Worm (Caenorhabditis elegans) whole organism, L2 larva: ENCODE results near the gene msp-38.

Source experiments
- C34F6.9 ChIP-seq: fragments of 150-350 bp; optimal IDR thresholded peaks from 2 replicates; lab custom pipeline; 2014; ENCODE audit warnings: missing biosample characterization, missing genetic modification characterization
- F13H6.1 ChIP-seq: sonication (generic microtip); optimal IDR thresholded peaks from 2 replicates; lab custom pipeline; 2016; ENCODE audit warnings: missing genetic modification characterization, missing compliant biosample characterization
- R02D3.7 ChIP-seq: fragments of 150-350 bp; optimal IDR thresholded peaks from 2 replicates; lab custom pipeline; 2014; ENCODE audit warnings: missing biosample characterization, missing genetic modification characterization
- Y55F3AM.14 ChIP-seq: fragments of 200-800 bp; sonication (Bioruptor generic); optimal IDR thresholded peaks from 2 replicates; lab custom pipeline; 2018; ENCODE audit warnings: mild to moderate bottlenecking, missing genetic modification characterization, missing compliant biosample characterization
- ZK546.5 ChIP-seq: sonication (generic microtip); optimal IDR thresholded peaks from 2 replicates; lab custom pipeline; 2017; ENCODE audit warnings: missing biosample characterization, missing genetic modification characterization
- aly-2 ChIP-seq: fragments of 150-350 bp; optimal IDR thresholded peaks from 2 replicates; lab custom pipeline; 2014; ENCODE audit warnings: missing biosample characterization, missing genetic modification characterization
- ama-1 ChIP-seq: fragments of 150-350 bp; optimal IDR thresholded peaks from 2 replicates; lab custom pipeline; 2018; ENCODE audit warnings: inconsistent platforms
- ceh-16 ChIP-seq: fragments of 150-350 bp; optimal IDR thresholded peaks from 2 replicates; lab custom pipeline; 2014; ENCODE audit warnings: missing biosample characterization, missing genetic modification characterization
- ceh-82 ChIP-seq: fragments of 150-350 bp; optimal IDR thresholded peaks from 2 replicates; lab custom pipeline; 2014; ENCODE audit warnings: missing biosample characterization, missing genetic modification characterization
- crh-2 ChIP-seq: sonication (generic microtip); optimal IDR thresholded peaks from 2 replicates; lab custom pipeline; 2017; ENCODE audit warnings: missing biosample characterization, missing genetic modification characterization
- dmd-4 ChIP-seq: sonication (generic microtip); optimal IDR thresholded peaks from 2 replicates; lab custom pipeline; 2017; ENCODE audit warnings: missing biosample characterization, missing genetic modification characterization
- fos-1 ChIP-seq: fragments of 150-350 bp; optimal IDR thresholded peaks from 2 replicates; lab custom pipeline; 2014; ENCODE audit warnings: missing biosample characterization, missing genetic modification characterization
- gmeb-1 ChIP-seq: fragments of 150-350 bp; optimal IDR thresholded peaks from 2 replicates; lab custom pipeline; 2014; ENCODE audit warnings: missing biosample characterization, missing genetic modification characterization
- lin-11 ChIP-seq: fragments of 150-350 bp; sonication (generic microtip); optimal IDR thresholded peaks from 2 replicates; lab custom pipeline; 2014; ENCODE audit warnings: missing biosample characterization, missing genetic modification characterization, inconsistent platforms, mixed read lengths
- lin-13 ChIP-seq: fragments of 150-350 bp; optimal IDR thresholded peaks from 2 replicates; lab custom pipeline; 2014; ENCODE audit warnings: missing biosample characterization, missing genetic modification reagents, missing genetic modification characterization
- mab-5 ChIP-seq: fragments of 150-350 bp; optimal IDR thresholded peaks from 2 replicates; lab custom pipeline; 2014; ENCODE audit warnings: missing biosample characterization, missing genetic modification characterization
- mdl-1 ChIP-seq, 2 experiments: fragments of 150-350 bp in 1 of 2; sonication (generic microtip) in 1 of 2; optimal IDR thresholded peaks; 2 replicates each; lab custom pipeline; 2017; ENCODE audit warnings: missing biosample characterization in 2 of 2, missing genetic modification characterization in 2 of 2
- nhr-10 ChIP-seq: sonication (generic microtip); optimal IDR thresholded peaks from 2 replicates; lab custom pipeline; 2017; ENCODE audit warnings: missing biosample characterization, missing genetic modification characterization
- nhr-12 ChIP-seq: fragments of 150-350 bp; optimal IDR thresholded peaks from 2 replicates; lab custom pipeline; 2014; ENCODE audit warnings: missing biosample characterization, missing genetic modification characterization
- nhr-21 ChIP-seq: fragments of 150-350 bp; optimal IDR thresholded peaks from 2 replicates; lab custom pipeline; 2014; ENCODE audit warnings: missing biosample characterization, missing genetic modification characterization
- nhr-23 ChIP-seq: fragments of 150-350 bp; optimal IDR thresholded peaks from 2 replicates; lab custom pipeline; 2014; ENCODE audit warnings: missing biosample characterization, missing genetic modification reagents, missing genetic modification characterization
- nhr-237 ChIP-seq: fragments of 150-350 bp; optimal IDR thresholded peaks from 2 replicates; lab custom pipeline; 2014; ENCODE audit warnings: missing biosample characterization, missing genetic modification characterization
- nhr-6 ChIP-seq: fragments of 150-350 bp; optimal IDR thresholded peaks from 2 replicates; lab custom pipeline; 2014; ENCODE audit warnings: missing biosample characterization, missing genetic modification characterization
- sem-4 ChIP-seq: fragments of 150-350 bp; optimal IDR thresholded peaks from 2 replicates; lab custom pipeline; 2014; ENCODE audit warnings: missing biosample characterization, missing genetic modification reagents, missing genetic modification characterization
- skn-1 ChIP-seq: sonication (generic microtip); optimal IDR thresholded peaks from 2 replicates; lab custom pipeline; 2017; ENCODE audit warnings: missing biosample characterization, missing genetic modification characterization
- sma-9 ChIP-seq, 2 experiments: fragments of 150-350 bp in 1 of 2; sonication (generic microtip) in 1 of 2; optimal IDR thresholded peaks; 2 replicates each; lab custom pipeline; 2014 to 2016; ENCODE audit warnings: missing genetic modification characterization in 2 of 2, mild to moderate bottlenecking in 1 of 2, missing biosample characterization in 1 of 2, missing compliant biosample characterization in 1 of 2, missing genetic modification reagents in 1 of 2, moderate library complexity in 1 of 2
- snpc-4 ChIP-seq: fragments of 150-350 bp; optimal IDR thresholded peaks from 2 replicates; lab custom pipeline; 2014; ENCODE audit warnings: missing biosample characterization, missing genetic modification characterization
- unc-55 ChIP-seq: fragments of 150-350 bp; sonication (generic microtip); optimal IDR thresholded peaks from 3 replicates; lab custom pipeline; 2014; ENCODE audit warnings: missing biosample characterization, missing genetic modification reagents, missing genetic modification characterization
- unc-62 ChIP-seq: fragments of 150-350 bp; optimal IDR thresholded peaks from 2 replicates; lab custom pipeline; 2014; ENCODE audit warnings: missing biosample characterization, missing genetic modification reagents, missing genetic modification characterization
- zag-1 ChIP-seq: fragments of 150-350 bp; optimal IDR thresholded peaks from 2 replicates; lab custom pipeline; 2014; ENCODE audit warnings: missing biosample characterization, missing genetic modification characterization
- ztf-4 ChIP-seq: fragments of 150-350 bp; optimal IDR thresholded peaks from 2 replicates; lab custom pipeline; 2014; ENCODE audit warnings: missing biosample characterization, missing genetic modification characterization

Gene msp-38

DNA sequence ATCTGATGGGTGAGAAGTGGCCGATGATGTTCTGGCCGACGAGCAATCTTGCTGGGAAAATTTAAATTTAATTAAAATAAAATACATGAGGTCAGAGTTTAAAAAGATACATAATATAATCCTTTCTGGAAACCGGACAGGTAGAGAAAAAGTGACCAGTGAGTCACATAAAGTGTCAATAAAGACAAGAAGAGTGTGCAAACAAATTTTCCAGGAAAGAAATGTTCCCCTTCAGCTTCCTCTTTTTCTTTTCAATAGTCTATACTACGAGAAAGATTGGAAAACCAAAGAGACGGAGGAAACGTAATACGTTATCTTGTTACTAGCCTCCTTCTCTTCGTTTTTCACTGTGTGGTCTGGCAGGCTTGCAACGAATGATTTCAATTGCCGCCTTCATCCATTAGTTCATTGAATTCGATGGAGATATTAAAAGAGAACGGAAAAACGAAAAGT lies 7.0 kb upstream of the msp-38 start, which contains the start of gene tsp-12:
Gene tsp-12 (minus strand): TSS at position 51 of the 453 bp plus-strand sequence.
- TF ChIP-seq C34F6.9 (tag; lab: Kevin White, UChicago): peak; percentile 2
- no peak for TF ChIP-seq nhr-10 (tag; lab: Kevin White, UChicago)
- TF ChIP-seq lin-11 (tag; lab: Kevin White, UChicago): no peak
- TF ChIP-seq ama-1 (lab: Kevin White, UChicago): no peak
- TF ChIP-seq F13H6.1 (tag; lab: Kevin White, UChicago): peak; percentile 51
- TF ChIP-seq ztf-4 (tag; lab: Kevin White, UChicago): no peak
- no peak for TF ChIP-seq gmeb-1 (tag; lab: Kevin White, UChicago)
- TF ChIP-seq ZK546.5 (tag; lab: Kevin White, UChicago): no peak
- TF ChIP-seq lin-13 (GFP tag; lab: Kevin White, UChicago): peak; percentile 23

- TF ChIP-seq sem-4 (tag; lab: Kevin White, UChicago): no peak
- TF ChIP-seq fos-1 (tag; lab: Kevin White, UChicago): no peak
- no peak for TF ChIP-seq ceh-16 (tag; lab: Kevin White, UChicago)
- no peak for TF ChIP-seq R02D3.7 (tag; lab: Kevin White, UChicago)
- TF ChIP-seq skn-1: no peak
- no peak for TF ChIP-seq ceh-82
- no peak for TF ChIP-seq nhr-23
- no peak for TF ChIP-seq sma-9 (GFP tag; optimal IDR thresholded peaks at IDR 0.05; lab: Kevin White, UChicago)
- no peak for TF ChIP-seq sma-9 (tag; optimal IDR thresholded peaks at IDR 0.05; lab: Kevin White, UChicago)
- TF ChIP-seq ztf-4 (tag; lab: Kevin White, UChicago): no peak
- TF ChIP-seq aly-2 (tag; lab: Kevin White, UChicago): no peak
- no peak for TF ChIP-seq C34F6.9 (tag; lab: Kevin White, UChicago)
- no peak for TF ChIP-seq ama-1 (lab: Kevin White, UChicago)
- no peak for TF ChIP-seq snpc-4 (tag; lab: Kevin White, UChicago)
These were observed 5.4 kb upstream of the msp-38 start, which contains the start of gene pigs-1 for ce11 chrIV:10148938-10149337. Gene pigs-1, minus strand, starts transcription at chrIV:10149038.

ce11 chrIV:10146885-10147284 lies 3.3 kb upstream of the msp-38 start, which contains the start of gene T14G10.8:
Gene T14G10.8, minus strand, starts transcription at chrIV:10146985.
- TF ChIP-seq nhr-237 (no peak), nhr-12 (no peak), crh-2 (tag; lab: Kevin White, UChicago) (no peak), nhr-21 (no peak), zag-1 (tag; lab: Kevin White, UChicago) (no peak), C34F6.9 (tag; lab: Kevin White, UChicago) (no peak), gmeb-1 (tag; lab: Kevin White, UChicago) (no peak), aly-2 (tag; lab: Kevin White, UChicago) (no peak)

DNA sequence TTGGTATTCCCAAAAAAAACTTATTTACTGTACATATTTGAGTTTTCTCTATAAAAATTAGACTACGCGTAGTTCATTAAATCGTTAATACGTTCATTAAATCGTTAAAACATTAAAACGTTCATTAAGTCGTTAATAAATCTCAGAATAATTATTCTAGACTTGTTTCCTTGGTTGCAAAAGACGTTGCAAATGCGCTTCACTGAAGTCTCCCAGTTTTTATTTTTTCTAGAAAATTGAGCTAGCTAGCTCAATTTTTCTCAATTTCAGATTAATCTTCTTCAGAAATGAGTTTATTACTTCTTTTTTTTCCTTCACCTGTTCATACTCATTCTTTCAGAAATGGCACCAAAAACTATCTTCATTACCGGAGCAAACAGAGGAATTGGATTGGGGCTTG lies 1.4 kb upstream of the msp-38 start:
- no peak for TF ChIP-seq nhr-12
- no peak for TF ChIP-seq fos-1 (tag; lab: Kevin White, UChicago)
- no peak for TF ChIP-seq ama-1 (lab: Kevin White, UChicago)
- TF ChIP-seq ceh-16 (tag; lab: Kevin White, UChicago): no peak
- no peak for TF ChIP-seq mab-5 (tag; lab: Kevin White, UChicago)
- no peak for TF ChIP-seq unc-62 (GFP tag; lab: Kevin White, UChicago)
- TF ChIP-seq aly-2 (tag; lab: Kevin White, UChicago): no peak
- no peak for TF ChIP-seq F13H6.1 (tag; lab: Kevin White, UChicago)
- no peak for TF ChIP-seq unc-55 (GFP tag; lab: Kevin White, UChicago)
- no peak for TF ChIP-seq dmd-4 (tag; lab: Kevin White, UChicago)
- no peak for TF ChIP-seq mdl-1 (tag; optimal IDR thresholded peaks at IDR 0.05; lab: Kevin White, UChicago)
- TF ChIP-seq nhr-6 (tag; lab: Kevin White, UChicago): no peak

- TF ChIP-seq zag-1 (tag; lab: Kevin White, UChicago): no peak
- no peak for TF ChIP-seq Y55F3AM.14 (GFP tag; lab: Kevin White, UChicago)
- TF ChIP-seq ceh-16 (tag; lab: Kevin White, UChicago): no peak
- TF ChIP-seq skn-1: peak; percentile 78
These were observed 947 bp upstream of the msp-38 start for ce11 chrIV:10144487-10144886.
